Worm (Caenorhabditis elegans): ENCODE data around the gene Y39G8B.2.

DNA sequence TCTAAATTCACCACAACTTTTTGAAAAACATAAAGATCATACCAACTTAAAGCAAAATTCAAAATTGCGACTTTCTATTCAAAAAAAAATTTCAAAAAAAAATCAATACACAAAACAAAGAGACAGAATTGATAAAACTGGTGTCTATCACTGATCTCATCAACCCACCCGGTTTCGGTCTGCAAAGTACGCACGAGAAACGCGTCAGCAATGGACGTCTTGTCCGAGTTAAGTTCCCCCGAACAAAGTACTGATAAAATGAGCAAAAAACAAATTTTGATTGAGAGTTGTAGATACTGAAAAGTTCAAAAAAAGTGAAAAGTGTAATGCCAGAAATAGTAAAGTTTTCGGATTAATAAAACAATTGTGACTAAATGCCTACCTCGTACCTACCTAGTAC is 17.7 kb downstream of the Y39G8B.2 start:
- no peak for TF ChIP-seq ama-1 (optimal IDR thresholded peaks at IDR 0.05)
- TF ChIP-seq snpc-4 (tag; optimal IDR thresholded peaks at IDR 0.05) = no peak
- TF ChIP-seq F10B5.3 (tag; optimal IDR thresholded peaks at IDR 0.05) = no peak
- TF ChIP-seq D1046.2 (GFP tag; IDR thresholded peaks at IDR 0.05) = no peak
- no peak for TF ChIP-seq nhr-28 (tag; optimal IDR thresholded peaks at IDR 0.05)
- no peak for TF ChIP-seq daf-8 (GFP tag; IDR thresholded peaks at IDR 0.05)
- TF ChIP-seq ztf-7 (tag; optimal IDR thresholded peaks at IDR 0.05) = no peak
- no peak for TF ChIP-seq nhr-237 (tag; optimal IDR thresholded peaks at IDR 0.05)
- TF ChIP-seq dve-1 (tag; optimal IDR thresholded peaks at IDR 0.05; ENCODE audit: insufficient read depth) = peak; percentile 42
- TF ChIP-seq pqm-1 (tag; optimal IDR thresholded peaks at IDR 0.05) = no peak
- no peak for TF ChIP-seq ces-1 (GFP tag; optimal IDR thresholded peaks at IDR 0.05)
- no peak for TF ChIP-seq jun-1 (tag; optimal IDR thresholded peaks at IDR 0.05)
